Fruit fly (Drosophila melanogaster): ENCODE results near the gene Der-1.
A peak's percentile ranks its signal among the peaks of the same experiment; 100 is the strongest.

Der-1 gene

DNA sequence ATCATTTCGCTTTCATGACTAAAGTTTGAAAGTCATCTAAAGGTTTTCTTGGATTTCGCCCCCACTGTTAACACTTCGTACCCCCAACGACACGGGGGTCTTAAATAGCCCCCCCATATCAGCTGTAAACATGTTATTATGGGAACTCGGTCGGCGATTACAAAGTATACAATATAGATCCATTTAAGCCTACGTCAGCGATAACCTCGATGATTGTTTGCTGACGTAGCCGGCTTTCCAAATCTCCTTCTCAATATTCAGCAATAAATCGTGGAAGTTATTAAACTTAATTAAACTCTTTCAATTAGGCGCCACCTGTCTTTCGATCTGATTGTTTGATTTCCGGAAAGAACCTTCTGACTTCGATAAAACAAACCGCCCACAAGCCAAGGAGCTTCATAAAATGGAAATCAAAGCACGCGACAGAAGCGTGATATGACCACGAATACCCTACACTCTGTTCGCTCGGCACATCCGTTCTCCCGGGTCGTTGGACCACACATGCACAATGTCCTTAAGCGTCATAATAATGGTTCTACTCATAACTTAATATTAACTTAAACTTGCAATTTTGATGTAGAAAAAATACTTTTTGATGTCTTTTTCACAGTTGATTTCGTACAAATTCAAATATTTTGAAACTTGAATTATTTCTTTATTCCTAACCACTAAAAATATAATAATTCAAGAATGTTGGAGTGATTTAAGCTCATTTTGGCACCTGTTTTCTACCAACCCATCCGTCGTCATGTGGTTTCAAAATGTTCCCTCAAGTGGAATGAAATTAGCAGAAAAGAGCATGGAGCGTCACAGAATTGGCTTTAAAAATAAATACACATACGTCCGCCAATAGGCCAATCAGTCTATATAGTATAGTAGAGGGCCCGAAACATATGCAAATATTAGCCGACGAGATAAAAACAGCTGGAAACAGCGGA, 12.9 kb downstream of the Der-1 start (continued):
- TF ChIP-seq CG2875 (GFP tag; optimal IDR thresholded peaks at IDR 0.05) (no peak), Fer3 (tag; optimal IDR thresholded peaks at IDR 0.05) (peak; percentile 38), mam (GFP tag; optimal IDR thresholded peaks at IDR 0.05) (peak; percentile 42), HLH4C (GFP tag; IDR thresholded peaks at IDR 0.05; ENCODE audit: partially characterized antibody) (no peak), CG1529 (GFP tag; optimal IDR thresholded peaks at IDR 0.05) (no peak), Dll (GFP tag; IDR thresholded peaks at IDR 0.05; ENCODE audit: partially characterized antibody) (no peak), maf-S (GFP tag; optimal IDR thresholded peaks at IDR 0.05) (peak; percentile 21), NFAT (GFP tag; IDR thresholded peaks at IDR 0.05) (peak; percentile 55; the same call in 1 of the 2 replicates), CG2712 (tag; optimal IDR thresholded peaks at IDR 0.05) (peak; percentile 18), trh (GFP tag; optimal IDR thresholded peaks at IDR 0.05) (no peak), gcm (GFP tag; optimal IDR thresholded peaks at IDR 0.05) (no peak), PHDP (tag; optimal IDR thresholded peaks at IDR 0.05) (peak; percentile 36), NfI (GFP tag; optimal IDR thresholded peaks at IDR 0.05) (peak; percentile 57), CG1832 (GFP tag; optimal IDR thresholded peaks at IDR 0.05) (no peak), Rfx (GFP tag; IDR thresholded peaks at IDR 0.05) (peak; percentile 75), CG1024 (GFP tag; IDR thresholded peaks at IDR 0.05) (no peak), CG6654 (GFP tag; optimal IDR thresholded peaks at IDR 0.05) (peak; percentile 23), cato (GFP tag; optimal IDR thresholded peaks at IDR 0.05; ENCODE audit: borderline replicate concordance) (no peak), NK7.1 (GFP tag; optimal IDR thresholded peaks at IDR 0.05) (no peak), CG14441 (GFP tag; IDR thresholded peaks at IDR 0.05) (peak; percentile 65), Sox102F (GFP tag; optimal IDR thresholded peaks at IDR 0.05) (peak; percentile 55), CG7357 (GFP tag; IDR thresholded peaks at IDR 0.05) (no peak), CG9727 (GFP tag; optimal IDR thresholded peaks at IDR 0.05) (peak; percentile 47), CG11504 (tag; optimal IDR thresholded peaks at IDR 0.05) (peak; percentile 72), NC2α (GFP tag; optimal IDR thresholded peaks at IDR 0.05) (no peak), CG9932 (GFP tag; IDR thresholded peaks at IDR 0.05) (peak; percentile 75), Elba2 (GFP tag; optimal IDR thresholded peaks at IDR 0.05) (no peak), fu2 (GFP tag; optimal IDR thresholded peaks at IDR 0.05) (peak; percentile 32), Xrp1 (GFP tag; IDR thresholded peaks at IDR 0.05) (peak; percentile 49; the same call in 1 of the 2 replicates), CG10274 (GFP tag; optimal IDR thresholded peaks at IDR 0.05) (peak; percentile 98), Dbx (GFP tag; IDR thresholded peaks at IDR 0.05) (peak; percentile 65; the same call in 2 of the 3 replicates), Nf-YC (tag; optimal IDR thresholded peaks at IDR 0.05) (peak; percentile 27), CG13296 (GFP tag; optimal IDR thresholded peaks at IDR 0.05) (peak; percentile 16), CG7271 (tag; optimal IDR thresholded peaks at IDR 0.05) (no peak), nau (GFP tag; optimal IDR thresholded peaks at IDR 0.05) (no peak), CG9215 (GFP tag; IDR thresholded peaks at IDR 0.05) (peak; percentile 56; the same call in 1 of the 2 replicates), da (GFP tag; optimal IDR thresholded peaks at IDR 0.05) (no peak), inv (GFP tag; IDR thresholded peaks at IDR 0.05; ENCODE audit: partially characterized antibody) (no peak), MBD-R2 (GFP tag; IDR thresholded peaks at IDR 0.05) (peak; percentile 28; the same call in 1 of the 2 replicates), CG15269 (tag; optimal IDR thresholded peaks at IDR 0.05) (peak; percentile 67), nom (GFP tag; optimal IDR thresholded peaks at IDR 0.05) (no peak), hbn (GFP tag; IDR thresholded peaks at IDR 0.05; ENCODE audit: partially characterized antibody) (no peak), wdn (GFP tag; IDR thresholded peaks at IDR 0.05) (peak; percentile 28; the same call in 1 of the 2 replicates), jing (GFP tag; optimal IDR thresholded peaks at IDR 0.05) (no peak), al (GFP tag; IDR thresholded peaks at IDR 0.05) (peak; percentile 51; the same call in 1 of the 2 replicates), NC2β (GFP tag; optimal IDR thresholded peaks at IDR 0.05) (no peak), pb (GFP tag; optimal IDR thresholded peaks at IDR 0.05) (peak; percentile 36), CG15601 (tag; optimal IDR thresholded peaks at IDR 0.05) (no peak)

All from whole organism, embryonic.